Worm (Caenorhabditis elegans): ENCODE data around the gene rps-5.

ce11 chrIV:11118837-11119491, 8.1 kb upstream of the rps-5 start, which contains the start of the genes imp-2 and enpl-1:
- TF ChIP-seq ceh-82 (tag; optimal IDR thresholded peaks at IDR 0.05) (no peak), mxl-3 (GFP tag; optimal IDR thresholded peaks at IDR 0.05) (peak; percentile 100), unc-62 (GFP tag; optimal IDR thresholded peaks at IDR 0.05 in 1 of 2) (peak in 1 of 2 experiments; percentile 96), unc-62 (tag; optimal IDR thresholded peaks at IDR 0.05) (no peak), ama-1 (optimal IDR thresholded peaks at IDR 0.05) (peak; percentile 21), saeg-2 (GFP tag; IDR thresholded peaks at IDR 0.05) (peak; percentile 78)

All from whole organism, L4 larva.